Worm (Caenorhabditis elegans): ENCODE measurements around the gene npr-1.

Gene npr-1

DNA sequence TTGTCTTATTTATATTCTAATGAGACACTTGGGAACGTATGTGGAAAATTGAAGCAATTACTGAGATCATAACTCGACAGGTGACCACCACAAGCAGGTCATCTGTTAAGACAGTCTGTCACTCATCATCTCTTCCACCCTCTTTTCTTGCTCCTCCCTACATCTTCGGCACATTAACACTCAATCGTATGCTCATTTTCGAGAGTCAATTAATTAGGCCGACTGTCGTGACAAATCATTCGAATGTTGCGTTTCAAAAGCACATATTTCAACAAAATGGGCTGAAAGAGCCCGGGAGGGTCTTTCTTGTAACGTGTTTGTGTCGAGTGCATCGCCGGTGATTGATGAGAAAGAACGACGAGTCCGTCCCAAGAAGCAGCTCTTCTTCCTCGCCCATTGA, 32.5 kb upstream of the npr-1 start:
- TF ChIP-seq tbx-9 (tag; optimal IDR thresholded peaks at IDR 0.05; ENCODE audit: borderline replicate concordance) (no peak), madf-8 (GFP tag; conservative IDR thresholded peaks at IDR 0.05) (no peak), let-526 (GFP tag; IDR thresholded peaks at IDR 0.05) (no peak), madf-6 (GFP tag; IDR thresholded peaks at IDR 0.05) (no peak), rcor-1 (GFP tag; IDR thresholded peaks at IDR 0.05) (no peak), rec-8 (tag; optimal IDR thresholded peaks at IDR 0.05) (no peak), ztf-22 (GFP tag; optimal IDR thresholded peaks at IDR 0.05) (no peak), lin-26 (GFP tag; IDR thresholded peaks at IDR 0.05) (no peak), atf-7 (tag; optimal IDR thresholded peaks at IDR 0.05) (no peak), unc-130 (GFP tag; optimal IDR thresholded peaks at IDR 0.05) (no peak), B0019.2 (GFP tag; conservative IDR thresholded peaks at IDR 0.05) (no peak), sptf-2 (GFP tag; optimal IDR thresholded peaks at IDR 0.05) (no peak), madf-3 (GFP tag; IDR thresholded peaks at IDR 0.05) (no peak), ztf-18 (tag; optimal IDR thresholded peaks at IDR 0.05) (no peak), nfya-2 (GFP tag; IDR thresholded peaks at IDR 0.05) (no peak), mes-4 (tag; optimal IDR thresholded peaks at IDR 0.05) (no peak)

DNA sequence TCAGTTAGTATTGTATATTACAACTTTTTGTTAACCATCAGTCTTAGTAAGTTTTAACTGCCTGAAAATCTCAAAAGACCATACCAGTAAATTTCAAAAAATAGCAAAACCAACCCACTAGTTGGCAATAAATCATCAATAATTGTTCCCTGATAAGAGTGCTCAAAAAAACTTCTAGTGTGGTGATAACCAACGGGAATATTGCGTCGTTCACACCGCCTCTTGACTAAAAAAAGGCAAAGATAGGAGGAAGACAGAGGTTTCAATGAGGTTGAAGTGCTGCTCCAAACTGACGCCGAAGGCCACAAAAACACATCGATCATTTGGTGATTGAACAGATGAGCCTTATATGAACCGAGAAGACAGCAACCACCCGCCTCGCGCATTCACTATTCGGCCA, 31.1 kb upstream of the npr-1 start:
- TF ChIP-seq ztf-6 (GFP tag; IDR thresholded peaks at IDR 0.05) (no peak), nhr-80 (tag; optimal IDR thresholded peaks at IDR 0.05) (peak; percentile 52)

DNA sequence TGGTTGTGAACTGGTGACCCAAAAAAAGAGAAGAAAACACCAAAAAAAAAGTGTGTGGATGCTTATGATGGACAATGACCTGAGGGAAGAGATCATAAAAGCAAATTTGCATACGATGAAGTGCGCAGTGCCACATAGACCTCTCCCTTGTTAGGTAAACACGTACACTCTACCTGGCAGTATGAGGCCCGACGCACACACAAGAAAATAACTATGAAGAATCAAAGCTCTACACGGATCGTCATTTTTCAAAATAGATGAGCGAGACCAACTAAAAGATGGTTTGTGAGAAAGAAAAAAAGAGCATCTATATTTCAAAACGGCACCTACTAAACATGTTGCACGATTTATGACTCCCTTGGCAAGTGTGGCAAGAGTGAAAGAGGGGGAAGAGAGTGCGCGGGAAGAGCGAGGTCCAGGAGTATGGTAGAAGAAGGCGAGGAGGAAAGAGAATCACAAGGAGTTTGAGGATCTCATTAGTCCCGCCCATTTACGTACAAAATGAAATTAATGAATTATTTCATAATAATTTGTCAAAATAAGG, 30.4 kb upstream of the npr-1 start, which contains the start of gene mig-13:
mig-13 (minus strand) TSS at position 51 of the 544 bp plus-strand sequence.
- no peak for TF ChIP-seq Y56A3A.18 (GFP tag; IDR thresholded peaks at IDR 0.05)
- no peak for TF ChIP-seq F23B12.7 (tag; optimal IDR thresholded peaks at IDR 0.05; ENCODE audit: insufficient read depth)
- TF ChIP-seq lin-35 (GFP tag; optimal IDR thresholded peaks at IDR 0.05): no peak
- no peak for TF ChIP-seq aptf-3 (GFP tag; IDR thresholded peaks at IDR 0.05)
- no peak for TF ChIP-seq mes-4 (tag; optimal IDR thresholded peaks at IDR 0.05)
- no peak for TF ChIP-seq Y53F4B.3 (GFP tag; IDR thresholded peaks at IDR 0.05)
- no peak for TF ChIP-seq sdz-38 (tag; optimal IDR thresholded peaks at IDR 0.05)
- no peak for TF ChIP-seq fkh-3 (tag; optimal IDR thresholded peaks at IDR 0.05)
- no peak for TF ChIP-seq B0035.1 (tag; optimal IDR thresholded peaks at IDR 0.05)

DNA sequence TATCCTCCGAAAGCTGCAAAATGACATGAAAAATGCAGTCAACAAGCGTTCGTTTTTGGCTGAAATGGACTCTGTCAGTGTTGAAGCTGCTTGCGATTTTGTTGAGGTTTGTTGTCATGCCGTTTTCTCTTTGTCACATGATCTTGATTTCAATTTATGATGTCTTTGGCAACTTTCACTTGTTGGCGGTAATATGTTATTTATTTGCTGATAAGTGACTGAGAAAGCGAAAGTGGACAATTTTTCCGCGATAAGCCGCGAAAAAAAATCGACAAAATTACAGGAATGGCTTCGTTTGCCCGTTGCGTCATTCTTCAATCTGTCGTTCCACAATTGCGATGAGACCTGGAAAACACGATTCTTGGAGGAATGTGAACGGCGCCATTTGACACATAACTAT, 25.5 kb upstream of the npr-1 start:
- TF ChIP-seq mes-4 (tag; optimal IDR thresholded peaks at IDR 0.05) (no peak), C17E4.6 (GFP tag; IDR thresholded peaks at IDR 0.05) (no peak), lin-40 (tag; optimal IDR thresholded peaks at IDR 0.05) (peak; percentile 36), hmg-20 (GFP tag; IDR thresholded peaks at IDR 0.05) (no peak), Y79H2A.3 (GFP tag; conservative IDR thresholded peaks at IDR 0.05) (no peak), attf-3 (GFP tag; conservative IDR thresholded peaks at IDR 0.05) (no peak), ztf-26 (tag; optimal IDR thresholded peaks at IDR 0.05) (no peak), ets-4 (GFP tag; optimal IDR thresholded peaks at IDR 0.05) (peak; percentile 53), tlf-1 (GFP tag; optimal IDR thresholded peaks at IDR 0.05) (peak; percentile 51), unc-62 (GFP tag; optimal IDR thresholded peaks at IDR 0.05) (peak; percentile 37), bed-2 (GFP tag; IDR thresholded peaks at IDR 0.05) (no peak), ztf-25 (GFP tag; IDR thresholded peaks at IDR 0.05) (no peak), F49E8.2 (tag; optimal IDR thresholded peaks at IDR 0.05; ENCODE audit: insufficient read depth) (no peak), rpc-1 (optimal IDR thresholded peaks at IDR 0.05) (no peak), rpc-1 (tag; optimal IDR thresholded peaks at IDR 0.05) (no peak), nhr-80 (tag; optimal IDR thresholded peaks at IDR 0.05) (peak; percentile 90), pha-4 (tag; optimal IDR thresholded peaks at IDR 0.05) (peak; percentile 18), atf-7 (tag; optimal IDR thresholded peaks at IDR 0.05) (no peak), ZK185.1 (tag; optimal IDR thresholded peaks at IDR 0.05; ENCODE audit: poor library complexity, severe bottlenecking) (no peak)
